Worm (Caenorhabditis elegans) whole organism, late embryonic: ENCODE measurements around the gene srw-134.

ENCODE experiments used
- F13H6.1 ChIP-seq: sonication (generic microtip); optimal IDR thresholded peaks from 2 replicates; lab custom pipeline; 2016; ENCODE audit warnings: missing genetic modification characterization, missing compliant biosample characterization
- ama-1 ChIP-seq: fragments of 150-350 bp; optimal IDR thresholded peaks from 2 replicates; lab custom pipeline; 2014
- elt-2 ChIP-seq: sonication (generic microtip); optimal IDR thresholded peaks from 2 replicates; lab custom pipeline; 2016; ENCODE audit warnings: missing genetic modification reagents, missing genetic modification characterization, missing compliant biosample characterization
- fkh-10 ChIP-seq: fragments of 150-350 bp; optimal IDR thresholded peaks from 2 replicates; lab custom pipeline; 2014; ENCODE audit warnings: missing biosample characterization, missing genetic modification reagents, missing genetic modification characterization
- hlh-6 ChIP-seq: sonication (generic microtip); optimal IDR thresholded peaks from 2 replicates; lab custom pipeline; 2016; ENCODE audit warnings: missing genotype, missing genetic modification characterization, missing compliant biosample characterization
- lim-6 ChIP-seq: sonication (generic microtip); optimal IDR thresholded peaks from 2 replicates; lab custom pipeline; 2016; ENCODE audit warnings: missing genetic modification characterization, missing compliant biosample characterization
- lin-11 ChIP-seq: fragments of 200-800 bp; sonication (Bioruptor generic); optimal IDR thresholded peaks from 2 replicates; lab custom pipeline; 2018; ENCODE audit warnings: mild to moderate bottlenecking, missing genetic modification characterization, missing compliant biosample characterization
- unc-42 ChIP-seq: sonication (generic microtip); optimal IDR thresholded peaks from 2 replicates; lab custom pipeline; 2016; ENCODE audit warnings: missing genotype, missing genetic modification characterization, missing compliant biosample characterization
- unc-55 ChIP-seq: sonication (generic microtip); optimal IDR thresholded peaks from 2 replicates; lab custom pipeline; 2017; ENCODE audit warnings: missing biosample characterization, missing genetic modification reagents, missing genetic modification characterization

- TF ChIP-seq lim-6 (tag; lab: Kevin White, UChicago): no peak
- no peak for TF ChIP-seq elt-2 (tag; lab: Kevin White, UChicago)
- TF ChIP-seq unc-42 (tag; lab: Kevin White, UChicago): no peak
- no peak for TF ChIP-seq lin-11 (tag; lab: Kevin White, UChicago)
- no peak for TF ChIP-seq fkh-10 (GFP tag; lab: Kevin White, UChicago)
- TF ChIP-seq hlh-6 (tag; lab: Kevin White, UChicago): no peak
- no peak for TF ChIP-seq F13H6.1
- no peak for TF ChIP-seq unc-55
- TF ChIP-seq ama-1 (lab: Kevin White, UChicago): no peak
Measured at ce11 chrV:4129604-4130003, 17.2 kb upstream of the srw-134 start, which contains the start of gene phat-4.
